Fruit fly (Drosophila melanogaster) whole organism, embryonic: ENCODE results near the gene ppk20.

Experiments used
- B-H1 ChIP-seq: fragments of 200-800 bp; sonication (Bioruptor generic); IDR thresholded peaks from 3 replicates; pipeline ENCODE4 v1.3.6; 2022; ENCODE audit warnings: missing biosample characterization, missing genetic modification characterization
- Bgb ChIP-seq: fragments of 200-800 bp; sonication (Bioruptor generic); IDR thresholded peaks from 2 replicates; pipeline ENCODE4 v1.3.6; 2022; ENCODE audit warnings: missing biosample characterization, missing genetic modification characterization; ENCODE audit not compliant: partially characterized antibody
- CG1024 ChIP-seq: fragments of 200-800 bp; sonication (Bioruptor generic); IDR thresholded peaks from 2 replicates; pipeline ENCODE4 v1.3.6; 2022; ENCODE audit warnings: missing biosample characterization, missing genetic modification characterization
- CG10565 ChIP-seq: fragments of 200-800 bp; sonication (Bioruptor generic); optimal IDR thresholded peaks from 3 replicates; lab custom pipeline; 2016; ENCODE audit warnings: missing biosample characterization, mild to moderate bottlenecking, missing genetic modification characterization
- CG10654 ChIP-seq: fragments of 200-800 bp; sonication (Bioruptor generic); optimal IDR thresholded peaks from 2 replicates; lab custom pipeline; 2016; ENCODE audit warnings: missing biosample characterization, missing genetic modification characterization
- CG11398 ChIP-seq: fragments of 200-800 bp; sonication (Bioruptor generic); optimal IDR thresholded peaks from 2 replicates; lab custom pipeline; 2016; ENCODE audit warnings: missing biosample characterization, missing genetic modification characterization
- CG11560 ChIP-seq: fragments of 200-800 bp; sonication (Bioruptor generic); IDR thresholded peaks from 3 replicates; pipeline ENCODE4 v1.3.6; 2022; ENCODE audit warnings: missing biosample characterization, missing genetic modification characterization
- CG11695 ChIP-seq: fragments of 200-800 bp; sonication (Bioruptor generic); IDR thresholded peaks from 3 replicates; pipeline ENCODE4 v1.3.6; 2022; ENCODE audit warnings: missing biosample characterization, missing genetic modification characterization
- CG12219 ChIP-seq: fragments of 200-800 bp; sonication (Bioruptor generic); optimal IDR thresholded peaks from 3 replicates; lab custom pipeline; 2018; ENCODE audit warnings: missing biosample characterization, mild to moderate bottlenecking, missing genetic modification characterization
- CG12769 ChIP-seq: fragments of 200-800 bp; sonication (Bioruptor generic); optimal IDR thresholded peaks from 2 replicates; lab custom pipeline; 2019; ENCODE audit warnings: missing biosample characterization, mild to moderate bottlenecking, missing genetic modification characterization, moderate library complexity
- CG13775 ChIP-seq: fragments of 200-800 bp; sonication (Bioruptor generic); optimal IDR thresholded peaks from 3 replicates; lab custom pipeline; 2017; ENCODE audit warnings: missing biosample characterization, mild to moderate bottlenecking, missing genetic modification characterization
- CG17568 ChIP-seq: fragments of 200-800 bp; sonication (Bioruptor generic); optimal IDR thresholded peaks from 2 replicates; lab custom pipeline; 2018; ENCODE audit warnings: missing biosample characterization, mild to moderate bottlenecking, missing genetic modification characterization, moderate library complexity
- CG2199 ChIP-seq: fragments of 200-800 bp; sonication (Bioruptor generic); IDR thresholded peaks from 3 replicates; pipeline ENCODE4 v1.3.6; 2022; ENCODE audit warnings: missing biosample characterization, missing genetic modification characterization
- CG2712 ChIP-seq: fragments of 200-800 bp; optimal IDR thresholded peaks from 3 replicates; lab custom pipeline; 2019; ENCODE audit warnings: missing biosample characterization, mild to moderate bottlenecking, missing genetic modification characterization, moderate library complexity
- CG30403 ChIP-seq: fragments of 200-800 bp; sonication (Bioruptor generic); optimal IDR thresholded peaks from 3 replicates; lab custom pipeline; 2016; ENCODE audit warnings: missing biosample characterization, missing genetic modification characterization
- CG34422 ChIP-seq: fragments of 200-800 bp; sonication (Bioruptor generic); IDR thresholded peaks from 3 replicates; pipeline ENCODE4 v1.3.6; 2022; ENCODE audit warnings: missing biosample characterization, missing genetic modification characterization
- CG3726 ChIP-seq: fragments of 200-800 bp; sonication (Bioruptor generic); IDR thresholded peaks from 3 replicates; pipeline ENCODE4, ENCODE4 v1.3.6; 2022; ENCODE audit warnings: missing biosample characterization, missing genetic modification characterization
- CG42726 ChIP-seq: fragments of 200-800 bp; sonication (Bioruptor generic); IDR thresholded peaks from 2 replicates; pipeline ENCODE4 v1.3.6; 2022; ENCODE audit warnings: missing biosample characterization, missing genetic modification characterization; ENCODE audit not compliant: partially characterized antibody
- CG4820 ChIP-seq: fragments of 200-800 bp; sonication (Bioruptor generic); optimal IDR thresholded peaks from 3 replicates; lab custom pipeline; 2016; ENCODE audit warnings: missing biosample characterization, missing genetic modification characterization
- CG6272 ChIP-seq: fragments of 200-800 bp; sonication (Bioruptor generic); IDR thresholded peaks from 2 replicates; pipeline ENCODE4 v1.3.6; 2022; ENCODE audit warnings: missing biosample characterization, missing genetic modification characterization
- CG8924 ChIP-seq: fragments of 200-800 bp; optimal IDR thresholded peaks from 3 replicates; lab custom pipeline; 2019; ENCODE audit warnings: missing biosample characterization, mild to moderate bottlenecking, missing genetic modification characterization, moderate library complexity
- Drgx ChIP-seq: fragments of 200-800 bp; sonication (Bioruptor generic); IDR thresholded peaks from 2 replicates; pipeline ENCODE4 v1.3.6; 2022; ENCODE audit warnings: missing biosample characterization, missing genetic modification characterization
- E2f2 ChIP-seq: fragments of 200-800 bp; sonication (Bioruptor generic); IDR thresholded peaks from 2 replicates; pipeline ENCODE4 v1.3.6; 2022; ENCODE audit warnings: missing biosample characterization, missing genetic modification characterization
- Hmr ChIP-seq: fragments of 200-800 bp; sonication (Bioruptor generic); optimal IDR thresholded peaks from 3 replicates; lab custom pipeline; 2017; ENCODE audit warnings: mild to moderate bottlenecking, missing biosample characterization, missing genetic modification reagents, missing genetic modification characterization
- Kr ChIP-seq: fragments of 200-800 bp; sonication (Bioruptor generic); optimal IDR thresholded peaks from 2 replicates; lab custom pipeline; 2017; ENCODE audit warnings: missing biosample characterization, mild to moderate bottlenecking, missing genetic modification characterization
- Oaz ChIP-seq: fragments of 200-800 bp; sonication (Bioruptor generic); IDR thresholded peaks from 2 replicates; pipeline ENCODE4 v1.3.6; 2022; ENCODE audit warnings: missing biosample characterization, missing genetic modification characterization
- PHDP ChIP-seq: fragments of 200-800 bp; sonication (Bioruptor generic); optimal IDR thresholded peaks from 3 replicates; lab custom pipeline; 2018; ENCODE audit warnings: missing biosample characterization, mild to moderate bottlenecking, missing genetic modification characterization, moderate library complexity
- Pdp1 ChIP-seq, 2 experiments: fragments of 200-800 bp; sonication (Bioruptor generic); optimal IDR thresholded peaks; 3 replicates each; lab custom pipeline; 2016; ENCODE audit warnings: missing biosample characterization in 2 of 2, missing genetic modification characterization in 2 of 2, mild to moderate bottlenecking in 1 of 2, moderate library complexity in 1 of 2
- Sin3A ChIP-seq: fragments of >200 bp; optimal IDR thresholded peaks from 2 replicates; lab custom pipeline; 2018
- amos ChIP-seq: fragments of 200-800 bp; sonication (Bioruptor generic); IDR thresholded peaks from 2 replicates; pipeline ENCODE4 v1.3.6; 2022; ENCODE audit warnings: missing biosample characterization, missing genetic modification characterization; ENCODE audit not compliant: partially characterized antibody
- bowl ChIP-seq: fragments of 200-800 bp; sonication (Bioruptor generic); IDR thresholded peaks from 2 replicates; pipeline ENCODE4 v1.3.6; 2022; ENCODE audit warnings: missing biosample characterization, missing genetic modification characterization
- cato ChIP-seq: fragments of 200-800 bp; sonication (Bioruptor generic); optimal IDR thresholded peaks from 2 replicates; lab custom pipeline; 2016; ENCODE audit warnings: missing biosample characterization, missing genetic modification characterization, borderline replicate concordance
- dmrt11E ChIP-seq: fragments of 200-800 bp; sonication (Bioruptor generic); optimal IDR thresholded peaks from 3 replicates; lab custom pipeline; 2018; ENCODE audit warnings: missing biosample characterization, mild to moderate bottlenecking, missing genetic modification characterization, moderate library complexity
- grn ChIP-seq: fragments of 200-800 bp; sonication (Bioruptor generic); optimal IDR thresholded peaks from 3 replicates; lab custom pipeline; 2017; ENCODE audit warnings: missing biosample characterization, missing genetic modification characterization
- gsb ChIP-seq: fragments of 200-800 bp; sonication (Bioruptor generic); IDR thresholded peaks from 2 replicates; pipeline ENCODE4 v1.3.6; 2022; ENCODE audit warnings: missing biosample characterization, missing genetic modification characterization
- gsb-n ChIP-seq: fragments of 200-800 bp; sonication (Bioruptor generic); optimal IDR thresholded peaks from 3 replicates; lab custom pipeline; 2018; ENCODE audit warnings: missing biosample characterization, mild to moderate bottlenecking, missing genetic modification characterization
- h ChIP-seq: fragments of >200 bp; optimal IDR thresholded peaks from 2 replicates; lab custom pipeline; 2017
- her ChIP-seq: fragments of 200-800 bp; sonication (Bioruptor generic); optimal IDR thresholded peaks from 2 replicates; lab custom pipeline; 2016; ENCODE audit warnings: missing biosample characterization, missing genetic modification characterization
- inv ChIP-seq: fragments of 200-800 bp; sonication (Bioruptor generic); IDR thresholded peaks from 2 replicates; pipeline ENCODE4 v1.3.6; 2022; ENCODE audit warnings: missing biosample characterization, missing genetic modification characterization; ENCODE audit not compliant: partially characterized antibody
- kni ChIP-seq: fragments of 200-800 bp; sonication (Bioruptor generic); optimal IDR thresholded peaks from 3 replicates; lab custom pipeline; 2017; ENCODE audit warnings: mild to moderate bottlenecking, missing biosample characterization, missing genetic modification reagents, missing genetic modification characterization
- otp ChIP-seq: fragments of 200-800 bp; sonication (Bioruptor generic); IDR thresholded peaks from 3 replicates; pipeline ENCODE4, ENCODE4 v1.3.6; 2022; ENCODE audit warnings: missing biosample characterization, missing genetic modification characterization
- p53 ChIP-seq: fragments of 200-800 bp; sonication (Bioruptor generic); optimal IDR thresholded peaks from 2 replicates; lab custom pipeline; 2016; ENCODE audit warnings: missing biosample characterization, missing genetic modification characterization
- pb ChIP-seq: fragments of 200-800 bp; sonication (Bioruptor generic); optimal IDR thresholded peaks from 3 replicates; lab custom pipeline; 2016; ENCODE audit warnings: missing biosample characterization, missing genetic modification characterization
- prd ChIP-seq, 3 experiments: fragments of >200 bp in 2 of 3; fragments of 200-800 bp in 1 of 3; sonication (Bioruptor generic) in 1 of 3; optimal IDR thresholded peaks in 2 of 3; IDR thresholded peaks in 1 of 3; 2 replicates in 2 of 3; 3 replicates in 1 of 3; pipeline versions ENCODE4 v1.3.6 to Lab custom; 2017 to 2022; ENCODE audit warnings: missing biosample characterization in 1 of 3, missing genetic modification characterization in 1 of 3
- pum ChIP-seq: fragments of 200-800 bp; sonication (Bioruptor generic); optimal IDR thresholded peaks from 2 replicates; lab custom pipeline; 2016; ENCODE audit warnings: missing biosample characterization, missing genetic modification characterization
- row ChIP-seq: fragments of 200-800 bp; sonication (Bioruptor generic); IDR thresholded peaks from 3 replicates; pipeline ENCODE4 v1.3.6; 2022; ENCODE audit warnings: missing biosample characterization, missing genetic modification characterization
- seq ChIP-seq: fragments of 200-800 bp; sonication (Bioruptor generic); IDR thresholded peaks from 2 replicates; pipeline ENCODE4 v1.3.6; 2022; ENCODE audit warnings: missing biosample characterization, missing genetic modification characterization
- shn ChIP-seq: fragments of 200-800 bp; sonication (Bioruptor generic); optimal IDR thresholded peaks from 3 replicates; lab custom pipeline; 2016; ENCODE audit warnings: missing biosample characterization, missing genetic modification characterization
- sna ChIP-seq: fragments of 200-800 bp; sonication (Bioruptor generic); IDR thresholded peaks from 2 replicates; pipeline ENCODE4 v1.3.6; 2022; ENCODE audit warnings: missing biosample characterization, missing genetic modification characterization; ENCODE audit not compliant: partially characterized antibody
- so ChIP-seq: fragments of 200-800 bp; sonication (Bioruptor generic); IDR thresholded peaks from 3 replicates; pipeline ENCODE4 v1.3.6; 2022; ENCODE audit warnings: missing biosample characterization, missing genetic modification characterization
- ssp ChIP-seq: fragments of 200-800 bp; sonication (Bioruptor generic); IDR thresholded peaks from 2 replicates; pipeline ENCODE4 v1.3.6; 2022; ENCODE audit warnings: missing biosample characterization, missing genetic modification characterization

ppk20 gene

dm6 chr3R:29699220-29699619, 30.5 kb upstream of the ppk20 start (continued):
- peak; percentile 61; the same call in 2 of the 3 replicates for TF ChIP-seq CG11695 (GFP tag; lab: Robert Waterston, UW)
- TF ChIP-seq pum, result peak; percentile 60
- TF ChIP-seq CG34422, result peak; percentile 7; the same call in 1 of the 3 replicates
- TF ChIP-seq her, result no peak
- TF ChIP-seq CG2199 (GFP tag; lab: Robert Waterston, UW), result no peak
- no peak for TF ChIP-seq Sin3A
- no peak for TF ChIP-seq CG12219 (GFP tag; lab: Kevin White, UChicago)
- peak; percentile 78 for TF ChIP-seq CG2712 (tag; lab: Kevin White, UChicago)
- no peak for TF ChIP-seq h (lab: Kevin White, UChicago)
- TF ChIP-seq otp, result peak; percentile 64; the same call in 1 of the 3 replicates
- no peak for TF ChIP-seq bowl (GFP tag; lab: Robert Waterston, UW)
- peak; percentile 39; the same call in 1 of the 2 replicates for TF ChIP-seq CG6272 (GFP tag; lab: Robert Waterston, UW)
- TF ChIP-seq E2f2 (GFP tag; lab: Robert Waterston, UW), result 0 out of 2 replicates have a peak, but pooled peaks have one; percentile 8
- TF ChIP-seq cato (GFP tag; lab: Kevin White, UChicago), result no peak
- no peak for TF ChIP-seq CG11560 (tag; lab: Robert Waterston, UW)
- TF ChIP-seq Oaz (GFP tag; lab: Robert Waterston, UW), result no peak
- no peak for TF ChIP-seq CG10565 (GFP tag; lab: Kevin White, UChicago)
- peak; percentile 58 for TF ChIP-seq ssp (GFP tag; lab: Robert Waterston, UW)
- TF ChIP-seq CG42726 (GFP tag; lab: Robert Waterston, UW), result no peak
- no peak for TF ChIP-seq Bgb (GFP tag; lab: Robert Waterston, UW)
- 0 out of 3 replicates have a peak, but pooled peaks have one; percentile 49 for TF ChIP-seq CG3726 (GFP tag; lab: Robert Waterston, UW)
- no peak for TF ChIP-seq shn
- no peak for TF ChIP-seq sna
- TF ChIP-seq dmrt11E (tag; lab: Kevin White, UChicago), result peak; percentile 37
- TF ChIP-seq so, result peak; percentile 26; the same call in 1 of the 3 replicates
- no peak for TF ChIP-seq CG12769
- TF ChIP-seq row (GFP tag; lab: Robert Waterston, UW), result peak; percentile 43; the same call in 2 of the 3 replicates
- no peak for TF ChIP-seq kni (GFP tag; lab: Kevin White, UChicago)
- TF ChIP-seq grn, result no peak
- TF ChIP-seq CG4820 (GFP tag; lab: Kevin White, UChicago), result no peak
- no peak for TF ChIP-seq Kr (GFP tag; lab: Kevin White, UChicago)
- TF ChIP-seq CG1024 (GFP tag; lab: Robert Waterston, UW), result no peak
- TF ChIP-seq p53 (GFP tag; lab: Kevin White, UChicago), result no peak
- no peak for TF ChIP-seq gsb (GFP tag; lab: Robert Waterston, UW)
- no peak for TF ChIP-seq amos (GFP tag; lab: Robert Waterston, UW)
- peak in 1 of 2 experiments; percentile 44 for TF ChIP-seq Pdp1 (GFP tag; optimal IDR thresholded peaks at IDR 0.05; lab: Kevin White, UChicago)
- peak; percentile 1 for TF ChIP-seq pb
- peak; percentile 46 for TF ChIP-seq gsb-n (tag; lab: Kevin White, UChicago)
- peak; percentile 26; the same call in 1 of the 2 replicates for TF ChIP-seq Drgx (GFP tag; lab: Robert Waterston, UW)
- TF ChIP-seq inv (GFP tag; lab: Robert Waterston, UW), result no peak
- no peak for TF ChIP-seq B-H1 (GFP tag; lab: Robert Waterston, UW)
- no peak for TF ChIP-seq CG8924
- TF ChIP-seq CG13775, result no peak
- peak; percentile 38 for TF ChIP-seq CG30403 (GFP tag; lab: Kevin White, UChicago)
- TF ChIP-seq prd (optimal IDR thresholded peaks at IDR 0.05; lab: Kevin White, UChicago), result no peak
- peak; percentile 63 for TF ChIP-seq prd (GFP tag; IDR thresholded peaks at IDR 0.05; lab: Robert Waterston, UW)
- no peak for TF ChIP-seq CG17568
- TF ChIP-seq seq (GFP tag; lab: Robert Waterston, UW), result no peak
- TF ChIP-seq Hmr (GFP tag; lab: Kevin White, UChicago), result no peak
- TF ChIP-seq CG10654, result no peak
- TF ChIP-seq PHDP (tag; lab: Kevin White, UChicago), result no peak
- no peak for TF ChIP-seq CG11398 (GFP tag; lab: Kevin White, UChicago)
